Worm (Caenorhabditis elegans) whole organism, late embryonic: ENCODE results near the gene msp-36.

ENCODE experiments used
- C08G9.2 ChIP-seq: sonication (generic microtip); optimal IDR thresholded peaks from 2 replicates; lab custom pipeline; 2016; ENCODE audit warnings: mild to moderate bottlenecking, missing genetic modification characterization, moderate library complexity, missing compliant biosample characterization
- C38D4.7 ChIP-seq: fragments of 200-800 bp; sonication (Bioruptor generic); optimal IDR thresholded peaks from 2 replicates; lab custom pipeline; 2018; ENCODE audit warnings: mild to moderate bottlenecking, missing genetic modification characterization, moderate library complexity, missing compliant biosample characterization
- F13H6.1 ChIP-seq: sonication (generic microtip); optimal IDR thresholded peaks from 2 replicates; lab custom pipeline; 2016; ENCODE audit warnings: missing genetic modification characterization, missing compliant biosample characterization
- K02D7.2 ChIP-seq: sonication (generic microtip); optimal IDR thresholded peaks from 2 replicates; lab custom pipeline; 2017; ENCODE audit warnings: mild to moderate bottlenecking, missing genetic modification characterization, missing compliant biosample characterization
- K09A11.1 ChIP-seq: sonication (generic microtip); optimal IDR thresholded peaks from 2 replicates; lab custom pipeline; 2017; ENCODE audit warnings: antibody characterized with exemption, mild to moderate bottlenecking, missing genetic modification characterization, missing compliant biosample characterization; ENCODE audit not compliant: insufficient read depth
- Y22D7AL.16 ChIP-seq: sonication (generic microtip); optimal IDR thresholded peaks from 2 replicates; lab custom pipeline; 2016; ENCODE audit warnings: missing genetic modification characterization, missing compliant biosample characterization
- ceh-2 ChIP-seq: sonication (generic microtip); optimal IDR thresholded peaks from 2 replicates; lab custom pipeline; 2016; ENCODE audit warnings: missing genotype, missing genetic modification characterization, missing compliant biosample characterization
- ceh-31 ChIP-seq: sonication (generic microtip); optimal IDR thresholded peaks from 2 replicates; lab custom pipeline; 2016; ENCODE audit warnings: missing genetic modification characterization, missing compliant biosample characterization
- ceh-34 ChIP-seq: sonication (generic microtip); optimal IDR thresholded peaks from 2 replicates; lab custom pipeline; 2016; ENCODE audit warnings: mild to moderate bottlenecking, missing genetic modification characterization, missing compliant biosample characterization
- ceh-48 ChIP-seq: sonication (generic microtip); optimal IDR thresholded peaks from 2 replicates; lab custom pipeline; 2016; ENCODE audit warnings: missing genetic modification characterization, inconsistent platforms, missing compliant biosample characterization
- ceh-6 ChIP-seq: fragments of 200-800 bp; sonication (Bioruptor generic); optimal IDR thresholded peaks from 2 replicates; lab custom pipeline; 2018; ENCODE audit warnings: mild to moderate bottlenecking, missing genetic modification characterization, missing compliant biosample characterization
- che-1 ChIP-seq: sonication (generic microtip); optimal IDR thresholded peaks from 2 replicates; lab custom pipeline; 2016; ENCODE audit warnings: mild to moderate bottlenecking, missing genetic modification characterization, missing compliant biosample characterization
- elt-2 ChIP-seq: sonication (generic microtip); optimal IDR thresholded peaks from 2 replicates; lab custom pipeline; 2016; ENCODE audit warnings: missing genetic modification reagents, missing genetic modification characterization, missing compliant biosample characterization
- fkh-10 ChIP-seq: fragments of 150-350 bp; optimal IDR thresholded peaks from 2 replicates; lab custom pipeline; 2014; ENCODE audit warnings: missing biosample characterization, missing genetic modification reagents, missing genetic modification characterization
- fkh-6 ChIP-seq: sonication (generic microtip); optimal IDR thresholded peaks from 2 replicates; lab custom pipeline; 2016; ENCODE audit warnings: missing genetic modification characterization, missing compliant biosample characterization
- gmeb-2 ChIP-seq: sonication (generic microtip); optimal IDR thresholded peaks from 2 replicates; lab custom pipeline; 2016; ENCODE audit warnings: missing genetic modification characterization, inconsistent platforms, missing compliant biosample characterization
- hlh-13 ChIP-seq: fragments of 200-800 bp; sonication (Bioruptor generic); optimal IDR thresholded peaks from 2 replicates; lab custom pipeline; 2018; ENCODE audit warnings: mild to moderate bottlenecking, missing genetic modification characterization, missing compliant biosample characterization
- hlh-15 ChIP-seq: sonication (generic microtip); optimal IDR thresholded peaks from 2 replicates; lab custom pipeline; 2016; ENCODE audit warnings: missing genetic modification characterization, missing compliant biosample characterization
- madf-2 ChIP-seq: sonication (generic microtip); optimal IDR thresholded peaks from 2 replicates; lab custom pipeline; 2017; ENCODE audit warnings: missing genetic modification characterization, missing compliant biosample characterization
- mec-3 ChIP-seq: sonication (generic microtip); optimal IDR thresholded peaks from 2 replicates; lab custom pipeline; 2016; ENCODE audit warnings: borderline replicate concordance, missing genetic modification characterization, missing compliant biosample characterization
- nfya-1 ChIP-seq: sonication (generic microtip); optimal IDR thresholded peaks from 2 replicates; lab custom pipeline; 2017; ENCODE audit warnings: missing genetic modification characterization, mild to moderate bottlenecking, missing compliant biosample characterization, antibody characterized with exemption, moderate library complexity
- nhr-11 ChIP-seq: fragments of 150-350 bp; optimal IDR thresholded peaks from 2 replicates; lab custom pipeline; 2014; ENCODE audit warnings: missing biosample characterization, missing genetic modification characterization
- nhr-232 ChIP-seq: sonication (generic microtip); optimal IDR thresholded peaks from 2 replicates; lab custom pipeline; 2016; ENCODE audit warnings: missing genetic modification characterization, missing compliant biosample characterization
- pax-1 ChIP-seq: fragments of 150-350 bp; optimal IDR thresholded peaks from 2 replicates; lab custom pipeline; 2014; ENCODE audit warnings: missing biosample characterization, missing genetic modification characterization
- pha-2 ChIP-seq: sonication (generic microtip); optimal IDR thresholded peaks from 2 replicates; lab custom pipeline; 2017; ENCODE audit warnings: mild to moderate bottlenecking, missing genetic modification characterization, missing compliant biosample characterization
- pha-4 ChIP-seq: fragments of 150-350 bp; optimal IDR thresholded peaks from 2 replicates; lab custom pipeline; 2018; ENCODE audit warnings: missing biosample characterization, missing genetic modification reagents, missing genetic modification characterization
- pqm-1 ChIP-seq: sonication (generic microtip); optimal IDR thresholded peaks from 2 replicates; lab custom pipeline; 2016; ENCODE audit warnings: missing genetic modification characterization, missing compliant biosample characterization
- pros-1 ChIP-seq: fragments of 150-350 bp; optimal IDR thresholded peaks from 2 replicates; lab custom pipeline; 2014; ENCODE audit warnings: missing biosample characterization, missing genetic modification reagents, missing genetic modification characterization
- ref-2 ChIP-seq: sonication (generic microtip); optimal IDR thresholded peaks from 2 replicates; lab custom pipeline; 2016; ENCODE audit warnings: missing genetic modification characterization, missing compliant biosample characterization
- rnt-1 ChIP-seq: sonication (generic microtip); optimal IDR thresholded peaks from 2 replicates; lab custom pipeline; 2016; ENCODE audit warnings: missing genetic modification characterization, missing compliant biosample characterization
- sdc-2 ChIP-seq: sonication (generic microtip); optimal IDR thresholded peaks from 2 replicates; lab custom pipeline; 2016; ENCODE audit warnings: missing genotype, missing genetic modification characterization, missing compliant biosample characterization
- sox-2 ChIP-seq: fragments of 200-800 bp; sonication (Bioruptor generic); IDR thresholded peaks from 2 replicates; pipeline ENCODE4 v1.3.6; 2022; ENCODE audit warnings: missing genetic modification reagents, missing genetic modification characterization, missing compliant biosample characterization
- tbx-2 ChIP-seq: sonication (generic microtip); optimal IDR thresholded peaks from 2 replicates; lab custom pipeline; 2016; ENCODE audit warnings: missing genetic modification characterization, missing compliant biosample characterization
- ttx-3 ChIP-seq: sonication (generic microtip); optimal IDR thresholded peaks from 2 replicates; lab custom pipeline; 2016; ENCODE audit warnings: missing genetic modification reagents, missing genetic modification characterization, missing compliant biosample characterization
- unc-3 ChIP-seq, 2 experiments: fragments of 200-800 bp in 1 of 2; sonication (Bioruptor generic) in 1 of 2; sonication (generic microtip) in 1 of 2; conservative IDR thresholded peaks in 1 of 2; optimal IDR thresholded peaks in 1 of 2; 2 replicates each; pipeline versions ENCODE4 v1.3.6 to Lab custom; 2016 to 2022; ENCODE audit warnings: missing compliant biosample characterization in 2 of 2, missing genetic modification characterization in 2 of 2, missing genetic modification reagents in 1 of 2

msp-36 gene

DNA sequence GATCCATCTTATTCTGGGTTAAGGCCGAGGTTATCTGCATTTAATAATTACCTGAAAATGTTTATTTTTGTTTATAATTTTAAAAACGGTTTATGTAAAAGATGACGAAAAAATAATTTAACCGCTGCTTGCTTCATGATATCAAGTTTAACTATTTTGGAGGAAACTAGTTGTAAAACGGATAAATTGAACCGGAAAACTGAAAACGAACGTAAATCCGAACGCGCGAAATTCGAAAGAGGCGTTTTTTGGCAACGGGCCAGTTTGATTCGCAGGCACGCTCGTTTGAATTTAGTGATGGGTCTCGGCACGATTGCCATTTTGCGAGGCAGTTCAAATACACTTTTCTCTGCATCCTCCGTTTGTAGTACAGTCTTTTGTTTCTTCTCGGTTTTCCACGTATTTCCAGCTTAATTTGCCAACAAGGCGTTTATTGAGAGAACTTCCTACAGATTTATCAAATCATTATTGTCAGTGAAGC lies 33.7 kb downstream of the msp-36 start, which contains the start of the genes gtbp-1 and K08F4.3 (continued):
- TF ChIP-seq pha-2 (tag; lab: Kevin White, UChicago), result no peak
- TF ChIP-seq nhr-11, result no peak
- TF ChIP-seq unc-3 (GFP tag; conservative IDR thresholded peaks at IDR 0.05; lab: Robert Waterston, UW), result no peak
- TF ChIP-seq unc-3 (tag; optimal IDR thresholded peaks at IDR 0.05; lab: Kevin White, UChicago), result no peak
- TF ChIP-seq F13H6.1 (tag; lab: Kevin White, UChicago), result no peak
- no peak for TF ChIP-seq pros-1 (tag; lab: Kevin White, UChicago)
- TF ChIP-seq che-1 (tag; lab: Kevin White, UChicago), result no peak
- TF ChIP-seq sox-2, result no peak
- peak; percentile 15 for TF ChIP-seq tbx-2 (tag; lab: Kevin White, UChicago)
- TF ChIP-seq C38D4.7 (GFP tag; lab: Kevin White, UChicago), result no peak
- no peak for TF ChIP-seq K09A11.1 (tag; lab: Kevin White, UChicago)
- TF ChIP-seq hlh-13 (GFP tag; lab: Kevin White, UChicago), result no peak
- no peak for TF ChIP-seq ceh-48 (tag; lab: Kevin White, UChicago)
- TF ChIP-seq ceh-31 (tag; lab: Kevin White, UChicago), result peak; percentile 63
- peak; percentile 57 for TF ChIP-seq nfya-1 (tag; lab: Kevin White, UChicago)
- TF ChIP-seq C08G9.2, result no peak

DNA sequence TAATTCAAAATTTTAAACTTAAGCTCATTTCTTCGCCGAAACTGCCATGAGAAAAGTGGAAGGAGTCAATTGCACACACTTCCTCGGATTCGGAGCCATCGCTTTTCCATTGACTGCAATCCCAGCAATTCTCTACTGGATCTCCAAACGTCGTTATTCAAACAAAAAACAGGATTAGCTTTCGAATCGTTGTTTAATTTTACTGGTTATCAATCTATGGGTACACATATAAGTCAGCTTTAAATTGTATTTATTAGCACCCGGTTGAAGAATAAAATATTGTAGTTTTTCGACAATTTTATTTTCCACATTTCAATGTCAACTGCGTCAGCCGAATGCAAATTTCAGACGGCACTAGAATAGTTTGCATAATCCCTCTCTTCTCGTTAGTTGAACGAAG lies 34.7 kb downstream of the msp-36 start, which contains the start of gene glt-3:
Gene glt-3 (plus strand): TSS at position 301 of the 400 bp plus-strand sequence.
- no peak for TF ChIP-seq nfya-1 (tag; lab: Kevin White, UChicago)
- TF ChIP-seq hlh-13 (GFP tag; lab: Kevin White, UChicago), result no peak
- no peak for TF ChIP-seq pqm-1 (tag; lab: Kevin White, UChicago)

DNA sequence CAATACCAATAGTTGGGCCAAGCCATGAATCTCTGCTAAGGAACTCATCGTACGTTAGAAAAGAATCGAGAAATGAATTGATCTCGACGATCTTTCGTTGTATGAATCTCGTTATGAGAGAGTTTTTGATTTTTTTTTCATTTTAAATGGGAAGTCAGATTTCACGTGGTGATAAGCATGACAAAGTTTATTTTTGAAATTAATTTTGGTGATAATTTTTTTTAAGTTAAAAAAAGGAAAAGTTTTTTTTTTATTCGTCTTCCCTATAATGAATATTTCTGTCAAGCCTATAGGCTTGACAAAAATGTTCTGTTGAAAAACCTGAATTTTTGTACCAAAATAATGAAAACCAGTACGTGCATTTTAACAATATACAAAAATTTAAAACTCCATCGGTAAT lies 40.6 kb downstream of the msp-36 start, which contains the start of gene K08F4.5:
Gene K08F4.5 (minus strand): TSS at position 101 of the 400 bp plus-strand sequence.
- TF ChIP-seq C38D4.7 (GFP tag; lab: Kevin White, UChicago), result no peak
- no peak for TF ChIP-seq pax-1 (tag; lab: Kevin White, UChicago)
- no peak for TF ChIP-seq K02D7.2 (tag; lab: Kevin White, UChicago)
- TF ChIP-seq nfya-1 (tag; lab: Kevin White, UChicago), result no peak
- no peak for TF ChIP-seq hlh-15 (tag; lab: Kevin White, UChicago)
- no peak for TF ChIP-seq pqm-1 (tag; lab: Kevin White, UChicago)
- TF ChIP-seq ref-2 (tag; lab: Kevin White, UChicago), result no peak
- no peak for TF ChIP-seq ttx-3 (tag; lab: Kevin White, UChicago)
- no peak for TF ChIP-seq rnt-1
- no peak for TF ChIP-seq sdc-2 (tag; lab: Kevin White, UChicago)
- no peak for TF ChIP-seq pha-4 (tag; lab: Kevin White, UChicago)
- TF ChIP-seq Y22D7AL.16, result no peak
- TF ChIP-seq tbx-2 (tag; lab: Kevin White, UChicago), result no peak
- no peak for TF ChIP-seq fkh-6 (tag; lab: Kevin White, UChicago)
- no peak for TF ChIP-seq ceh-6
- TF ChIP-seq gmeb-2 (tag; lab: Kevin White, UChicago), result no peak
- TF ChIP-seq madf-2 (tag; lab: Kevin White, UChicago), result no peak

DNA sequence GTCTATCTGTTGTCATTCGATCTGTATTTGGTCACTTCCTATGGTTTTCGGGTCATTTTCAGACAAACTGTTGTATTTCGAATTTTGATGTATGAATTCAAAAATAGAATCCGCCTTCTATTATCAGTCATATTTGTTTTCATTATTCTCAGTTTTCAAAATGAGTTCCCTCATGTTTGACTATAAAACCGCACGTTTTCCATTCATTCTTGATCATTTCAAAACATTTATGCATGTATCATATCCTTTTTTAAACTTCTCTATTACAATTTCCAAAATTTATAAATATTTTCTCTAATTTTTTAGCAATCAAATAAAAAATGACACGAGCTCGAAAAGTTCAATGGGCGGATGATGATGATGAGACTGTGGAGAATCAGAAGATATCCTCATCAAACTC lies 42.6 kb downstream of the msp-36 start, which contains the start of gene K08F4.12:
Gene K08F4.12 (plus strand): TSS at position 301 of the 400 bp plus-strand sequence.
- TF ChIP-seq pros-1 (tag; lab: Kevin White, UChicago), result no peak
- no peak for TF ChIP-seq ceh-2 (tag; lab: Kevin White, UChicago)
- TF ChIP-seq ceh-34 (tag; lab: Kevin White, UChicago), result no peak
- TF ChIP-seq hlh-15 (tag; lab: Kevin White, UChicago), result no peak
- TF ChIP-seq fkh-10 (GFP tag; lab: Kevin White, UChicago), result no peak
- no peak for TF ChIP-seq mec-3 (tag; lab: Kevin White, UChicago)
- TF ChIP-seq nhr-232, result no peak
- TF ChIP-seq elt-2 (tag; lab: Kevin White, UChicago), result no peak
- TF ChIP-seq nhr-11, result no peak
